Worm (Caenorhabditis elegans) whole organism, L1 larva: Measurements from ENCODE around the gene F01F1.3.
A peak's percentile ranks its signal among the peaks of the same experiment; 100 is the strongest.

Source experiments
- F16B12.6 ChIP-seq: fragments of 150-350 bp; optimal IDR thresholded peaks from 2 replicates; lab custom pipeline; 2014; ENCODE audit warnings: missing biosample characterization, missing genetic modification characterization
- aha-1 ChIP-seq: fragments of 150-350 bp; optimal IDR thresholded peaks from 2 replicates; lab custom pipeline; 2014; ENCODE audit warnings: missing biosample characterization, missing genetic modification characterization
- blmp-1 ChIP-seq: fragments of 150-350 bp; optimal IDR thresholded peaks from 2 replicates; lab custom pipeline; 2014; ENCODE audit warnings: missing biosample characterization, missing genetic modification characterization
- dpl-1 ChIP-seq, 3 experiments: fragments of 150-350 bp in 2 of 3; sonication (generic microtip) in 1 of 3; optimal IDR thresholded peaks; 2 replicates each; lab custom pipeline; 2014 to 2017; ENCODE audit warnings: missing biosample characterization in 3 of 3, missing genetic modification characterization in 3 of 3, missing genetic modification reagents in 3 of 3
- dsc-1 ChIP-seq: sonication (generic microtip); optimal IDR thresholded peaks from 2 replicates; lab custom pipeline; 2016; ENCODE audit warnings: mild to moderate bottlenecking, missing genetic modification characterization, missing compliant biosample characterization
- efl-1 ChIP-seq, 4 experiments: fragments of 150-350 bp; optimal IDR thresholded peaks in 3 of 4; peaks in 1 of 4; 1 replicate in 1 of 4; 2 replicates in 3 of 4; lab custom pipeline; 2014; ENCODE audit warnings: missing biosample characterization in 2 of 4, missing genetic modification characterization in 2 of 4, missing genetic modification reagents in 2 of 4
- egl-13 ChIP-seq: sonication (generic microtip); optimal IDR thresholded peaks from 2 replicates; lab custom pipeline; 2016; ENCODE audit warnings: missing genotype, missing genetic modification reagents, missing genetic modification characterization, missing compliant biosample characterization
- elt-3 ChIP-seq, 6 experiments: fragments of 150-350 bp in 1 of 6; sonication (generic microtip); optimal IDR thresholded peaks; 2 replicates each; lab custom pipeline; 2017 to 2018; ENCODE audit warnings: missing biosample characterization in 6 of 6, missing genetic modification characterization in 6 of 6, inconsistent platforms in 1 of 6
- ets-5 ChIP-seq: fragments of 200-800 bp; sonication (Bioruptor generic); IDR thresholded peaks from 2 replicates; pipeline ENCODE4 v1.3.6; 2022; ENCODE audit warnings: missing genetic modification characterization, missing compliant biosample characterization
- fkh-10 ChIP-seq: sonication (generic microtip); optimal IDR thresholded peaks from 2 replicates; lab custom pipeline; 2017; ENCODE audit warnings: missing biosample characterization, missing genetic modification reagents, missing genetic modification characterization
- fos-1 ChIP-seq: fragments of 150-350 bp; optimal IDR thresholded peaks from 2 replicates; lab custom pipeline; 2014; ENCODE audit warnings: missing biosample characterization, missing genetic modification characterization
- grh-1 ChIP-seq: fragments of 200-800 bp; sonication (Bioruptor generic); IDR thresholded peaks from 2 replicates; pipeline ENCODE4 v1.3.6; 2022; ENCODE audit warnings: missing genetic modification reagents, missing genetic modification characterization, missing compliant biosample characterization
- hlh-4 ChIP-seq: sonication (generic microtip); optimal IDR thresholded peaks from 2 replicates; lab custom pipeline; 2016; ENCODE audit warnings: mild to moderate bottlenecking, missing genetic modification characterization, missing compliant biosample characterization
- hpl-2 ChIP-seq: fragments of 150-350 bp; optimal IDR thresholded peaks from 2 replicates; lab custom pipeline; 2014; ENCODE audit warnings: missing biosample characterization, missing genetic modification reagents, missing genetic modification characterization
- irx-1 ChIP-seq: sonication (generic microtip); optimal IDR thresholded peaks from 2 replicates; lab custom pipeline; 2016; ENCODE audit warnings: missing genetic modification characterization, missing compliant biosample characterization
- isw-1 ChIP-seq: fragments of 200-800 bp; sonication (Bioruptor generic); IDR thresholded peaks from 2 replicates; pipeline ENCODE4 v1.3.6; 2022; ENCODE audit warnings: missing genetic modification characterization, missing compliant biosample characterization
- lin-14 ChIP-seq: fragments of 200-800 bp; sonication (Bioruptor generic); optimal IDR thresholded peaks from 2 replicates; lab custom pipeline; 2018; ENCODE audit warnings: mild to moderate bottlenecking, missing genetic modification characterization, moderate library complexity, missing compliant biosample characterization
- lin-15B ChIP-seq: fragments of 150-350 bp; sonication (generic microtip); optimal IDR thresholded peaks from 3 replicates; lab custom pipeline; 2014; ENCODE audit warnings: missing biosample characterization, missing genetic modification characterization
- lin-35 ChIP-seq, 2 experiments: fragments of 150-350 bp; optimal IDR thresholded peaks; 2 replicates each; lab custom pipeline; 2014; ENCODE audit warnings: missing biosample characterization in 2 of 2, missing genetic modification characterization in 2 of 2, missing genetic modification reagents in 2 of 2
- lsy-2 ChIP-seq, 2 experiments: fragments of 150-350 bp; optimal IDR thresholded peaks; 2 replicates each; lab custom pipeline; 2014; ENCODE audit warnings: missing biosample characterization in 2 of 2, missing genetic modification characterization in 2 of 2
- mdl-1 ChIP-seq, 2 experiments: fragments of 150-350 bp; optimal IDR thresholded peaks; 2 replicates each; lab custom pipeline; 2014 to 2017; ENCODE audit warnings: missing biosample characterization in 2 of 2, missing genetic modification characterization in 2 of 2, inconsistent platforms in 1 of 2
- mef-2 ChIP-seq: fragments of 150-350 bp; optimal IDR thresholded peaks from 2 replicates; lab custom pipeline; 2014; ENCODE audit warnings: missing biosample characterization, missing genetic modification characterization
- nhr-11 ChIP-seq: fragments of 150-350 bp; optimal IDR thresholded peaks from 2 replicates; lab custom pipeline; 2014; ENCODE audit warnings: missing biosample characterization, missing genetic modification characterization
- nhr-12 ChIP-seq: sonication (generic microtip); optimal IDR thresholded peaks from 2 replicates; lab custom pipeline; 2017; ENCODE audit warnings: missing biosample characterization, missing genetic modification characterization
- nhr-19 ChIP-seq: fragments of 200-800 bp; sonication (Bioruptor generic); conservative IDR thresholded peaks from 2 replicates; pipeline ENCODE4 v1.3.6; 2022; ENCODE audit warnings: missing genetic modification characterization, missing compliant biosample characterization
- nhr-20 ChIP-seq: sonication (generic microtip); optimal IDR thresholded peaks from 2 replicates; lab custom pipeline; 2016; ENCODE audit warnings: mild to moderate bottlenecking, missing genetic modification characterization, missing compliant biosample characterization
- nhr-237 ChIP-seq: fragments of 150-350 bp; optimal IDR thresholded peaks from 2 replicates; lab custom pipeline; 2014; ENCODE audit warnings: missing biosample characterization, missing genetic modification characterization
- nhr-28 ChIP-seq: fragments of 150-350 bp; optimal IDR thresholded peaks from 2 replicates; lab custom pipeline; 2014; ENCODE audit warnings: missing biosample characterization, missing genetic modification characterization
- nhr-71 ChIP-seq: sonication (generic microtip); optimal IDR thresholded peaks from 2 replicates; lab custom pipeline; 2016; ENCODE audit warnings: mild to moderate bottlenecking, missing genetic modification characterization, moderate library complexity, missing compliant biosample characterization
- nhr-76 ChIP-seq: sonication (generic microtip); optimal IDR thresholded peaks from 2 replicates; lab custom pipeline; 2017; ENCODE audit warnings: missing biosample characterization, missing genetic modification characterization
- nhr-84 ChIP-seq: sonication (generic microtip); optimal IDR thresholded peaks from 2 replicates; lab custom pipeline; 2017; ENCODE audit warnings: missing biosample characterization, missing genetic modification characterization
- nhr-85 ChIP-seq: sonication (generic microtip); peaks from one replicate; lab custom pipeline; 2016; ENCODE audit warnings: missing genetic modification characterization, inconsistent platforms, missing compliant biosample characterization
- nhr-90 ChIP-seq: sonication (generic microtip); optimal IDR thresholded peaks from 2 replicates; lab custom pipeline; 2016; ENCODE audit warnings: mild to moderate bottlenecking, missing genetic modification characterization, missing compliant biosample characterization; ENCODE audit not compliant: poor library complexity
- pag-3 ChIP-seq: sonication (generic microtip); optimal IDR thresholded peaks from 2 replicates; lab custom pipeline; 2017; ENCODE audit warnings: missing genetic modification characterization, mild to moderate bottlenecking, missing compliant biosample characterization, antibody characterized with exemption, borderline replicate concordance; ENCODE audit not compliant: insufficient read depth
- rnt-1 ChIP-seq: sonication (generic microtip); optimal IDR thresholded peaks from 2 replicates; lab custom pipeline; 2016; ENCODE audit warnings: mild to moderate bottlenecking, missing genetic modification characterization, moderate library complexity, missing compliant biosample characterization
- skn-1 ChIP-seq: fragments of 150-350 bp; optimal IDR thresholded peaks from 2 replicates; lab custom pipeline; 2014; ENCODE audit warnings: missing biosample characterization, missing genetic modification characterization
- snu-23 ChIP-seq: sonication (generic microtip); optimal IDR thresholded peaks from 2 replicates; lab custom pipeline; 2016; ENCODE audit warnings: missing genetic modification characterization, missing compliant biosample characterization
- sox-4 ChIP-seq: sonication (generic microtip); optimal IDR thresholded peaks from 2 replicates; lab custom pipeline; 2016; ENCODE audit warnings: missing genetic modification characterization, missing compliant biosample characterization
- sptf-1 ChIP-seq: fragments of 150-350 bp; optimal IDR thresholded peaks from 2 replicates; lab custom pipeline; 2014; ENCODE audit warnings: missing biosample characterization, missing genetic modification characterization
- sup-37 ChIP-seq: fragments of 200-800 bp; sonication (Bioruptor generic); optimal IDR thresholded peaks from 2 replicates; lab custom pipeline; 2018; ENCODE audit warnings: mild to moderate bottlenecking, missing genetic modification characterization, missing compliant biosample characterization
- swsn-7 ChIP-seq: sonication (generic microtip); optimal IDR thresholded peaks from 2 replicates; lab custom pipeline; 2016; ENCODE audit warnings: missing genetic modification characterization, missing compliant biosample characterization
- tlp-1 ChIP-seq: fragments of 150-350 bp; optimal IDR thresholded peaks from 2 replicates; lab custom pipeline; 2014; ENCODE audit warnings: missing biosample characterization, missing genetic modification characterization
- unc-130 ChIP-seq: fragments of 150-350 bp; optimal IDR thresholded peaks from 2 replicates; lab custom pipeline; 2017; ENCODE audit warnings: missing biosample characterization, missing genetic modification characterization, inconsistent platforms
- unc-62 ChIP-seq: fragments of 150-350 bp; optimal IDR thresholded peaks from 2 replicates; lab custom pipeline; 2014; ENCODE audit warnings: missing biosample characterization, missing genetic modification reagents, missing genetic modification characterization
- unc-98 ChIP-seq: fragments of 200-800 bp; sonication (Bioruptor generic); IDR thresholded peaks from 2 replicates; pipeline ENCODE4 v1.3.6; 2022; ENCODE audit warnings: missing genetic modification characterization, missing compliant biosample characterization
- vab-15 ChIP-seq: sonication (generic microtip); optimal IDR thresholded peaks from 2 replicates; lab custom pipeline; 2017; ENCODE audit warnings: missing genotype, mild to moderate bottlenecking, missing genetic modification characterization, missing compliant biosample characterization
- ztf-4 ChIP-seq: fragments of 150-350 bp; optimal IDR thresholded peaks from 2 replicates; lab custom pipeline; 2014; ENCODE audit warnings: missing biosample characterization, missing genetic modification characterization

The F01F1.3 gene

DNA sequence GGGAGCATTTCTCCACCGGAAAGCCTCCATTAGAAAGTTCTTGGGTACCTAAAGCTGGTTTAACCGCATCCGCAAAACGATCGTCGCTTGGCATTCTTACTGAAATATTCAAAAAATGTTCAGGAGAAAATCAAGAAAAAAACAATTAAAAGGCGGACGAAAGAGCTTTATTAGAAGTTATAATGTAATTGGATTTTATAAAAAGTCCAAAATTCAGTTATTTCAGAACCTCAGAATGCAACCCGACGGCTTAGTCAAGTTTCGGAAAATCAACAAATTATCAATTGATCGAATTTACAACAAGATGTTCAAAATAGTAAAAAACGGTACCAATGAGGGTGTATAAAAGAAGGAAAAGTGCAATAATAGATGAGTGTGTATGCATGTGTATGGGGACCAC, 24.2 kb downstream of the F01F1.3 start, which contains the start of gene pxl-1:
Gene pxl-1, minus strand, starts transcription at position 101 of the 400 bp plus-strand sequence.
- TF ChIP-seq lin-35 (GFP tag; optimal IDR thresholded peaks at IDR 0.05; lab: Kevin White, UChicago) (no peak), isw-1 (GFP tag; lab: Robert Waterston, UW) (no peak), fos-1 (no peak), nhr-71 (no peak), rnt-1 (tag; lab: Kevin White, UChicago) (no peak), unc-130 (tag; lab: Kevin White, UChicago) (no peak), vab-15 (tag; lab: Kevin White, UChicago) (no peak), aha-1 (tag; lab: Kevin White, UChicago) (no peak), nhr-20 (tag; lab: Kevin White, UChicago) (no peak), lin-15B (tag; lab: Kevin White, UChicago) (no peak), sup-37 (GFP tag; lab: Kevin White, UChicago) (no peak), lsy-2 (tag; optimal IDR thresholded peaks at IDR 0.05; lab: Kevin White, UChicago) (no peak), grh-1 (GFP tag; lab: Robert Waterston, UW) (no peak), F16B12.6 (tag; lab: Kevin White, UChicago) (no peak), nhr-12 (tag; lab: Kevin White, UChicago) (no peak), unc-62 (no peak), irx-1 (no peak), unc-98 (GFP tag; lab: Robert Waterston, UW) (no peak), nhr-28 (tag; lab: Kevin White, UChicago) (no peak), nhr-84 (no peak)

DNA sequence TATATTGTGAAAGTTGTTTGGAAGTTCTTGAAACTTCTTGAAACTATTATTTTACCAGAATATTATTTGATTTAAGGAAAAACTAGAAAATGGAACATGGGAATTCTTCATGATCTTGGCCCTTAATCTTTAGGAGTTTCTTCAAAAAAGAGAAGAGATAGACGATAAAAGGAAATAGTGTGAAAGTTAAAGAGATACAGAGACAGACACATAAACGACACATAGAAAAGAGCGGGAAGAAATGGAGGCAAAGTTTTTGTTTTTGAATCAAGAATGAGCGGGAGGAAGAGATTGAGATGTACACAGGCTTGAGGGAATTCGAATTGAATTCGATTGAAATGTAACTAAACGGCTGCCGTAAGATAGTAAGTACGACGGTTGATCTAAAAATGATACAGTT, 25.7 kb downstream of the F01F1.3 start:
- TF ChIP-seq dpl-1 (GFP tag; optimal IDR thresholded peaks at IDR 0.05; lab: Kevin White, UChicago) (peak; percentile 19 to 50 (median 22)), efl-1 (optimal IDR thresholded peaks at IDR 0.05; lab: Kevin White, UChicago) (peak; percentile 4 to 12), efl-1 (GFP tag; optimal IDR thresholded peaks at IDR 0.05 in 1 of 2; lab: Kevin White, UChicago) (peak in 1 of 2 experiments; percentile 11), nhr-19 (GFP tag; lab: Robert Waterston, UW) (no peak), nhr-11 (tag; lab: Kevin White, UChicago) (no peak), lin-35 (GFP tag; optimal IDR thresholded peaks at IDR 0.05; lab: Kevin White, UChicago) (no peak), snu-23 (peak; percentile 28), isw-1 (GFP tag; lab: Robert Waterston, UW) (no peak), nhr-85 (tag; lab: Kevin White, UChicago) (no peak), nhr-28 (tag; lab: Kevin White, UChicago) (no peak), nhr-71 (peak; percentile 22), mdl-1 (tag; optimal IDR thresholded peaks at IDR 0.05; lab: Kevin White, UChicago) (no peak), lin-14 (GFP tag; lab: Kevin White, UChicago) (peak; percentile 60), ztf-4 (tag; lab: Kevin White, UChicago) (no peak), lsy-2 (tag; optimal IDR thresholded peaks at IDR 0.05; lab: Kevin White, UChicago) (peak in 1 of 2 experiments; percentile 27), blmp-1 (tag; lab: Kevin White, UChicago) (peak; percentile 8), nhr-237 (tag; lab: Kevin White, UChicago) (no peak)

DNA sequence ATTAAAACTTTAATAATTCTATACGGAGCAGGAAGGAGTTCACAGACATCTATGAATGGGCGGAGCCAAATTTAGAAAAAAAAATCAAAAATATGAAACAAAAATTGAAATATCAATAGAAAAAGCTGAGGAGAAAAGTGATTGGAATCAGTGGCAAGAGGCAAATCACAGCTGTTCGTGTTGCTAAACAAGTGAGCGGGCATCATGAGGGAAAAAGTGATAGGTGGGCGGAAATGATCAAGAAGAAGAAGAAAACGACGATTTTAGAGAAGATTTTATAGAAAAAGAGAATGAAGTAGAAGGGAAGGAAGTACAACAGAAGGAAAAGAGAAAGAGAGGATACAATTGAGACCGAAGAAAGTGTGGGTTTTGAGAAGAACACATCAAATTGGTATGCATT, 26.9 kb downstream of the F01F1.3 start:
- peak; percentile 30 for TF ChIP-seq nhr-71
- no peak for TF ChIP-seq dsc-1 (tag; lab: Kevin White, UChicago)
- TF ChIP-seq ets-5 (GFP tag; lab: Robert Waterston, UW): no peak
- peak; percentile 18 for TF ChIP-seq snu-23
- TF ChIP-seq lin-35 (GFP tag; optimal IDR thresholded peaks at IDR 0.05; lab: Kevin White, UChicago): no peak
- TF ChIP-seq rnt-1 (tag; lab: Kevin White, UChicago): peak; percentile 37
- no peak for TF ChIP-seq sup-37 (GFP tag; lab: Kevin White, UChicago)
- peak; percentile 27 for TF ChIP-seq unc-130 (tag; lab: Kevin White, UChicago)
- no peak for TF ChIP-seq elt-3 (tag; optimal IDR thresholded peaks at IDR 0.05; lab: Kevin White, UChicago)
- no peak for TF ChIP-seq hlh-4 (tag; lab: Kevin White, UChicago)
- TF ChIP-seq tlp-1 (tag; lab: Kevin White, UChicago): no peak
- TF ChIP-seq grh-1 (GFP tag; lab: Robert Waterston, UW): no peak
- peak; percentile 74 for TF ChIP-seq lin-14 (GFP tag; lab: Kevin White, UChicago)
- no peak for TF ChIP-seq hpl-2 (GFP tag; lab: Kevin White, UChicago)
- no peak for TF ChIP-seq nhr-19 (GFP tag; lab: Robert Waterston, UW)
- no peak for TF ChIP-seq skn-1 (tag; lab: Kevin White, UChicago)
- no peak for TF ChIP-seq sox-4
- no peak for TF ChIP-seq nhr-76 (tag; lab: Kevin White, UChicago)
- no peak for TF ChIP-seq egl-13 (tag; lab: Kevin White, UChicago)
- TF ChIP-seq nhr-84: no peak
- no peak for TF ChIP-seq nhr-90
- no peak for TF ChIP-seq fkh-10 (GFP tag; lab: Kevin White, UChicago)
- peak; percentile 64 for TF ChIP-seq blmp-1 (tag; lab: Kevin White, UChicago)
- TF ChIP-seq sptf-1 (tag; lab: Kevin White, UChicago): no peak
- TF ChIP-seq mef-2 (tag; lab: Kevin White, UChicago): no peak
- no peak for TF ChIP-seq swsn-7 (tag; lab: Kevin White, UChicago)
- TF ChIP-seq pag-3 (tag; lab: Kevin White, UChicago): no peak
- TF ChIP-seq nhr-28 (tag; lab: Kevin White, UChicago): no peak
